Fruit fly (Drosophila melanogaster): ENCODE data around the gene CG43127.

CG43127 gene

dm6 chr3L:10643228-10643627 lies 17.8 kb upstream of the CG43127 start, which contains the start of gene CG14153:
Gene CG14153 (plus strand): TSS chr3L:10643528.
- TF ChIP-seq sv (GFP tag; optimal IDR thresholded peaks at IDR 0.05): no peak
- no peak for TF ChIP-seq CrebA (GFP tag; optimal IDR thresholded peaks at IDR 0.05; ENCODE audit: borderline replicate concordance)
- TF ChIP-seq sage (GFP tag; optimal IDR thresholded peaks at IDR 0.05): no peak
- no peak for TF ChIP-seq Mio (GFP tag; optimal IDR thresholded peaks at IDR 0.05)
- TF ChIP-seq CG32264 (GFP tag; optimal IDR thresholded peaks at IDR 0.05): no peak
- TF ChIP-seq N (GFP tag; optimal IDR thresholded peaks at IDR 0.05): no peak
- no peak for TF ChIP-seq dsf (GFP tag; optimal IDR thresholded peaks at IDR 0.05; ENCODE audit: borderline replicate concordance)
- no peak for TF ChIP-seq dl (GFP tag; optimal IDR thresholded peaks at IDR 0.05; ENCODE audit: insufficient read depth in 1 of 2, partially characterized antibody in 2 of 2)
- TF ChIP-seq jim (GFP tag; optimal IDR thresholded peaks at IDR 0.05): no peak
- no peak for TF ChIP-seq GATAd (GFP tag; optimal IDR thresholded peaks at IDR 0.05)
- TF ChIP-seq Hr78 (GFP tag; optimal IDR thresholded peaks at IDR 0.05): no peak
- TF ChIP-seq h (GFP tag; optimal IDR thresholded peaks at IDR 0.05): no peak
- no peak for TF ChIP-seq Hr83 (GFP tag; optimal IDR thresholded peaks at IDR 0.05; ENCODE audit: poor library complexity, severe bottlenecking)

- TF ChIP-seq br (GFP tag; optimal IDR thresholded peaks at IDR 0.05) (no peak), foxo (GFP tag; optimal IDR thresholded peaks at IDR 0.05) (no peak)
Observed at dm6 chr3L:10641589-10641988, 16.2 kb upstream of the CG43127 start, which contains the start of gene CG14154. Gene CG14154 (plus strand): TSS chr3L:10641889.

- no peak for TF ChIP-seq fru (GFP tag; optimal IDR thresholded peaks at IDR 0.05)
- no peak for TF ChIP-seq OdsH (GFP tag; optimal IDR thresholded peaks at IDR 0.05)
- TF ChIP-seq sage (GFP tag; optimal IDR thresholded peaks at IDR 0.05): no peak
- no peak for TF ChIP-seq Hr78 (GFP tag; optimal IDR thresholded peaks at IDR 0.05)
- no peak for TF ChIP-seq Abd-B (GFP tag; optimal IDR thresholded peaks at IDR 0.05)
- TF ChIP-seq jim (GFP tag; optimal IDR thresholded peaks at IDR 0.05): no peak
- no peak for TF ChIP-seq GATAd (GFP tag; optimal IDR thresholded peaks at IDR 0.05)
- no peak for TF ChIP-seq N (GFP tag; optimal IDR thresholded peaks at IDR 0.05)
- no peak for TF ChIP-seq Mio (GFP tag; optimal IDR thresholded peaks at IDR 0.05)
- TF ChIP-seq dl (GFP tag; optimal IDR thresholded peaks at IDR 0.05; ENCODE audit: insufficient read depth in 1 of 2, partially characterized antibody in 2 of 2): no peak
- no peak for TF ChIP-seq CG32264 (GFP tag; optimal IDR thresholded peaks at IDR 0.05)
- no peak for TF ChIP-seq dmrt93B (GFP tag; optimal IDR thresholded peaks at IDR 0.05)
- no peak for TF ChIP-seq dsf (GFP tag; optimal IDR thresholded peaks at IDR 0.05; ENCODE audit: borderline replicate concordance)
- TF ChIP-seq brk (GFP tag; optimal IDR thresholded peaks at IDR 0.05): no peak
- TF ChIP-seq sv (GFP tag; optimal IDR thresholded peaks at IDR 0.05): no peak
Observed at dm6 chr3L:10639440-10639839, 14.0 kb upstream of the CG43127 start, which contains the start of gene CG18628. Gene CG18628 (plus strand): TSS chr3L:10639740.

- TF ChIP-seq dmrt93B (GFP tag; optimal IDR thresholded peaks at IDR 0.05) (peak; percentile 93), h (GFP tag; optimal IDR thresholded peaks at IDR 0.05) (peak; percentile 83), CG9705 (GFP tag; optimal IDR thresholded peaks at IDR 0.05) (peak; percentile 93), sage (GFP tag; optimal IDR thresholded peaks at IDR 0.05) (peak; percentile 71), rgr (GFP tag; optimal IDR thresholded peaks at IDR 0.05) (peak; percentile 93), Dfd (GFP tag; optimal IDR thresholded peaks at IDR 0.05) (no peak), brk (GFP tag; optimal IDR thresholded peaks at IDR 0.05) (no peak), pan (optimal IDR thresholded peaks at IDR 0.05) (no peak), OdsH (GFP tag; optimal IDR thresholded peaks at IDR 0.05) (peak; percentile 88), lola (GFP tag; optimal IDR thresholded peaks at IDR 0.05) (no peak), psq (GFP tag; optimal IDR thresholded peaks at IDR 0.05) (peak; percentile 94), woc (GFP tag; optimal IDR thresholded peaks at IDR 0.05) (peak; percentile 77), jim (GFP tag; optimal IDR thresholded peaks at IDR 0.05) (no peak), Myc (optimal IDR thresholded peaks at IDR 0.05) (no peak), Abd-B (GFP tag; optimal IDR thresholded peaks at IDR 0.05) (no peak), ey (GFP tag; optimal IDR thresholded peaks at IDR 0.05) (peak; percentile 74), Hr83 (GFP tag; optimal IDR thresholded peaks at IDR 0.05; ENCODE audit: poor library complexity, severe bottlenecking) (peak; percentile 41), Sp1 (GFP tag; optimal IDR thresholded peaks at IDR 0.05) (peak; percentile 97), dsf (GFP tag; optimal IDR thresholded peaks at IDR 0.05; ENCODE audit: borderline replicate concordance) (peak; percentile 66), br (GFP tag; optimal IDR thresholded peaks at IDR 0.05) (peak; percentile 74), fru (GFP tag; optimal IDR thresholded peaks at IDR 0.05) (peak; percentile 88), tai (GFP tag; optimal IDR thresholded peaks at IDR 0.05) (no peak), CG32264 (GFP tag; optimal IDR thresholded peaks at IDR 0.05) (peak; percentile 29), Hr78 (GFP tag; optimal IDR thresholded peaks at IDR 0.05) (no peak), Rel (GFP tag; optimal IDR thresholded peaks at IDR 0.05) (peak; percentile 69), Rel (tag; optimal IDR thresholded peaks at IDR 0.05) (peak; percentile 89), Dif (GFP tag; optimal IDR thresholded peaks at IDR 0.05; ENCODE audit: partially characterized antibody) (no peak), HLH106 (tag; optimal IDR thresholded peaks at IDR 0.05) (peak; percentile 99), Hnf4 (GFP tag; optimal IDR thresholded peaks at IDR 0.05) (peak; percentile 83), dl (GFP tag; optimal IDR thresholded peaks at IDR 0.05; ENCODE audit: insufficient read depth in 1 of 2, partially characterized antibody in 2 of 2) (no peak), foxo (GFP tag; optimal IDR thresholded peaks at IDR 0.05) (peak in 1 of 2 experiments; percentile 93), CrebA (GFP tag; optimal IDR thresholded peaks at IDR 0.05; ENCODE audit: borderline replicate concordance) (no peak), Jra (GFP tag; optimal IDR thresholded peaks at IDR 0.05) (peak; percentile 65), sv (GFP tag; optimal IDR thresholded peaks at IDR 0.05) (peak; percentile 64), usp (GFP tag; optimal IDR thresholded peaks at IDR 0.05) (no peak), Mio (GFP tag; optimal IDR thresholded peaks at IDR 0.05) (peak; percentile 30), N (GFP tag; optimal IDR thresholded peaks at IDR 0.05) (no peak), GATAd (GFP tag; optimal IDR thresholded peaks at IDR 0.05) (peak; percentile 54), Vsx2 (GFP tag; optimal IDR thresholded peaks at IDR 0.05; ENCODE audit: partially characterized antibody) (no peak)
Observed at dm6 chr3L:10637819-10638218, 12.4 kb upstream of the CG43127 start, which contains the start of gene Cnep1r2. Gene Cnep1r2 (plus strand): TSS chr3L:10638146.
